Fruit fly (Drosophila melanogaster) whole organism, embryonic: ENCODE results near the gene CG14696.

ENCODE experiments used
- Aef1 ChIP-seq: fragments of 200-800 bp; sonication (Bioruptor generic); IDR thresholded peaks from 3 replicates; pipeline ENCODE4 v1.3.6; 2022; ENCODE audit warnings: missing biosample characterization, missing genetic modification characterization
- Antp ChIP-seq: fragments of 200-800 bp; sonication (Bioruptor generic); optimal IDR thresholded peaks from 3 replicates; lab custom pipeline; 2016; ENCODE audit warnings: missing biosample characterization, missing genetic modification characterization
- Atf6 ChIP-seq: fragments of 200-800 bp; sonication (Bioruptor generic); IDR thresholded peaks from 2 replicates; pipeline ENCODE4 v1.3.6; 2022; ENCODE audit warnings: missing biosample characterization, missing genetic modification characterization
- CG11247 ChIP-seq: fragments of 200-800 bp; sonication (Bioruptor generic); IDR thresholded peaks from 2 replicates; pipeline ENCODE4 v1.3.6; 2022; ENCODE audit warnings: missing biosample characterization, missing genetic modification characterization
- CG13894 ChIP-seq: fragments of 200-800 bp; sonication (Bioruptor generic); optimal IDR thresholded peaks from 3 replicates; lab custom pipeline; 2018; ENCODE audit warnings: missing biosample characterization, mild to moderate bottlenecking, missing genetic modification characterization, moderate library complexity
- CG17359 ChIP-seq: fragments of 200-800 bp; sonication (Bioruptor generic); optimal IDR thresholded peaks from 3 replicates; lab custom pipeline; 2018; ENCODE audit warnings: missing biosample characterization, mild to moderate bottlenecking, missing genetic modification characterization, moderate library complexity
- CG17361 ChIP-seq: fragments of 200-800 bp; sonication (Bioruptor generic); IDR thresholded peaks from 3 replicates; pipeline ENCODE4 v1.3.6; 2022; ENCODE audit warnings: missing biosample characterization, missing genetic modification characterization
- CG17612 ChIP-seq: fragments of 200-800 bp; sonication (Bioruptor generic); IDR thresholded peaks from 2 replicates; pipeline ENCODE4 v1.3.6; 2022; ENCODE audit warnings: missing biosample characterization, missing genetic modification characterization
- CG1832 ChIP-seq: fragments of 200-800 bp; sonication (Bioruptor generic); optimal IDR thresholded peaks from 2 replicates; lab custom pipeline; 2017; ENCODE audit warnings: missing biosample characterization, mild to moderate bottlenecking, missing genetic modification characterization, inconsistent platforms
- CG18619 ChIP-seq: fragments of 200-800 bp; sonication (Bioruptor generic); optimal IDR thresholded peaks from 3 replicates; lab custom pipeline; 2017; ENCODE audit warnings: missing biosample characterization, mild to moderate bottlenecking, missing genetic modification characterization
- CG32767 ChIP-seq: fragments of 200-800 bp; sonication (Bioruptor generic); IDR thresholded peaks from 2 replicates; pipeline ENCODE4 v1.3.6; 2022; ENCODE audit warnings: missing biosample characterization, missing genetic modification characterization
- CG34376 ChIP-seq: fragments of 200-800 bp; sonication (Bioruptor generic); optimal IDR thresholded peaks from 2 replicates; lab custom pipeline; 2018; ENCODE audit warnings: missing biosample characterization, mild to moderate bottlenecking, missing genetic modification characterization
- CG3838 ChIP-seq: fragments of 200-800 bp; sonication (Bioruptor generic); optimal IDR thresholded peaks from 3 replicates; lab custom pipeline; 2016; ENCODE audit warnings: missing biosample characterization, missing genetic modification characterization
- CG6272 ChIP-seq: fragments of 200-800 bp; sonication (Bioruptor generic); IDR thresholded peaks from 2 replicates; pipeline ENCODE4 v1.3.6; 2022; ENCODE audit warnings: missing biosample characterization, missing genetic modification characterization
- CG7357 ChIP-seq: fragments of 200-800 bp; sonication (Bioruptor generic); IDR thresholded peaks from 3 replicates; pipeline ENCODE4 v1.3.6; 2022; ENCODE audit warnings: missing biosample characterization, missing genetic modification characterization
- CG7786 ChIP-seq: fragments of 200-800 bp; sonication (Bioruptor generic); optimal IDR thresholded peaks from 2 replicates; lab custom pipeline; 2016; ENCODE audit warnings: missing biosample characterization, missing genetic modification characterization
- CG9609 ChIP-seq: fragments of 200-800 bp; sonication (Bioruptor generic); optimal IDR thresholded peaks from 3 replicates; lab custom pipeline; 2016; ENCODE audit warnings: missing biosample characterization, missing genetic modification characterization
- Dip3 ChIP-seq: fragments of 200-800 bp; sonication (Bioruptor generic); optimal IDR thresholded peaks from 3 replicates; lab custom pipeline; 2016; ENCODE audit warnings: missing biosample characterization, missing genetic modification characterization
- Ets65A ChIP-seq: fragments of 200-800 bp; sonication (Bioruptor generic); peaks from one replicate; lab custom pipeline; 2016; ENCODE audit warnings: missing biosample characterization, missing genetic modification characterization
- HLH3B ChIP-seq: fragments of 200-800 bp; sonication (Bioruptor generic); IDR thresholded peaks from 2 replicates; pipeline ENCODE4 v1.3.6; 2022; ENCODE audit warnings: missing biosample characterization, missing genetic modification characterization
- HLHmδ ChIP-seq: fragments of 200-800 bp; sonication (Bioruptor generic); optimal IDR thresholded peaks from 2 replicates; lab custom pipeline; 2018; ENCODE audit warnings: missing biosample characterization, mild to moderate bottlenecking, missing genetic modification characterization, moderate library complexity
- Kr ChIP-seq: fragments of 200-800 bp; sonication (Bioruptor generic); optimal IDR thresholded peaks from 2 replicates; lab custom pipeline; 2017; ENCODE audit warnings: missing biosample characterization, mild to moderate bottlenecking, missing genetic modification characterization
- Lim3 ChIP-seq: fragments of 200-800 bp; sonication (Bioruptor generic); IDR thresholded peaks from 2 replicates; pipeline ENCODE4 v1.3.6; 2022; ENCODE audit warnings: missing biosample characterization, missing genetic modification characterization
- Med ChIP-seq: fragments of 200-800 bp; sonication (Bioruptor generic); peaks from one replicate; lab custom pipeline; 2016; ENCODE audit warnings: missing biosample characterization, missing genetic modification characterization, mild to moderate bottlenecking, inconsistent platforms, moderate library complexity
- Meics ChIP-seq: fragments of 200-800 bp; sonication (Bioruptor generic); optimal IDR thresholded peaks from 2 replicates; lab custom pipeline; 2017; ENCODE audit warnings: missing biosample characterization, mild to moderate bottlenecking, missing genetic modification characterization
- NC2β ChIP-seq: fragments of 200-800 bp; sonication (Bioruptor generic); optimal IDR thresholded peaks from 2 replicates; lab custom pipeline; 2016; ENCODE audit warnings: missing biosample characterization, missing genetic modification characterization
- Neu2 ChIP-seq: fragments of 200-800 bp; sonication (Bioruptor generic); optimal IDR thresholded peaks from 3 replicates; lab custom pipeline; 2016; ENCODE audit warnings: missing biosample characterization, missing genetic modification characterization, borderline replicate concordance
- Optix ChIP-seq: fragments of 200-800 bp; sonication (Bioruptor generic); IDR thresholded peaks from 3 replicates; pipeline ENCODE4 v1.3.6; 2022; ENCODE audit warnings: missing biosample characterization, missing genetic modification characterization
- Ravus ChIP-seq: fragments of 200-800 bp; sonication (Bioruptor generic); IDR thresholded peaks from 2 replicates; pipeline ENCODE4 v1.3.6; 2022; ENCODE audit warnings: missing biosample characterization, missing genetic modification characterization
- Trl ChIP-seq, 3 experiments: fragments of >200 bp in 2 of 3; fragments of 200-800 bp in 1 of 3; sonication (Bioruptor generic) in 1 of 3; optimal IDR thresholded peaks; 2 replicates in 1 of 3; 3 replicates in 2 of 3; lab custom pipeline; 2016 to 2017; ENCODE audit warnings: missing biosample characterization in 1 of 3, missing genetic modification characterization in 1 of 3
- btn ChIP-seq: fragments of 200-800 bp; sonication (Bioruptor generic); optimal IDR thresholded peaks from 2 replicates; lab custom pipeline; 2016; ENCODE audit warnings: missing biosample characterization, missing genetic modification characterization
- chinmo ChIP-seq: fragments of 200-800 bp; sonication (Bioruptor generic); IDR thresholded peaks from 4 replicates; pipeline ENCODE4 v1.3.6; 2022; ENCODE audit warnings: missing biosample characterization, missing genetic modification characterization; ENCODE audit not compliant: partially characterized antibody
- da ChIP-seq: fragments of 200-800 bp; sonication (Bioruptor generic); optimal IDR thresholded peaks from 2 replicates; lab custom pipeline; 2016; ENCODE audit warnings: missing biosample characterization, missing genetic modification characterization
- fd3F ChIP-seq: fragments of 200-800 bp; sonication (Bioruptor generic); optimal IDR thresholded peaks from 2 replicates; lab custom pipeline; 2018; ENCODE audit warnings: missing biosample characterization, mild to moderate bottlenecking, missing genetic modification characterization, moderate library complexity
- grau ChIP-seq: fragments of 200-800 bp; optimal IDR thresholded peaks from 3 replicates; lab custom pipeline; 2019; ENCODE audit warnings: missing biosample characterization, mild to moderate bottlenecking, missing genetic modification characterization, moderate library complexity
- hb ChIP-seq: fragments of 200-800 bp; sonication (Bioruptor generic); IDR thresholded peaks from 3 replicates; pipeline ENCODE4 v1.3.6; 2022; ENCODE audit warnings: missing biosample characterization, missing genetic modification characterization; ENCODE audit not compliant: partially characterized antibody
- jumu ChIP-seq: fragments of 200-800 bp; sonication (Bioruptor generic); optimal IDR thresholded peaks from 3 replicates; lab custom pipeline; 2016; ENCODE audit warnings: missing biosample characterization, missing genetic modification characterization
- kni ChIP-seq: fragments of 200-800 bp; sonication (Bioruptor generic); optimal IDR thresholded peaks from 3 replicates; lab custom pipeline; 2017; ENCODE audit warnings: mild to moderate bottlenecking, missing biosample characterization, missing genetic modification reagents, missing genetic modification characterization
- lmd ChIP-seq: fragments of 200-800 bp; sonication (Bioruptor generic); IDR thresholded peaks from 2 replicates; pipeline ENCODE4 v1.3.6; 2022; ENCODE audit warnings: missing biosample characterization, missing genetic modification characterization
- onecut ChIP-seq: fragments of 200-800 bp; sonication (Bioruptor generic); IDR thresholded peaks from 2 replicates; pipeline ENCODE4 v1.3.6; 2022; ENCODE audit warnings: missing biosample characterization, missing genetic modification characterization
- ro ChIP-seq: fragments of 200-800 bp; sonication (Bioruptor generic); IDR thresholded peaks from 2 replicates; pipeline ENCODE4 v1.3.6; 2022; ENCODE audit warnings: missing biosample characterization, missing genetic modification characterization
- stc ChIP-seq: fragments of 200-800 bp; sonication (Bioruptor generic); IDR thresholded peaks from 2 replicates; pipeline ENCODE4 v1.3.6; 2022; ENCODE audit warnings: missing biosample characterization, missing genetic modification characterization
- vvl ChIP-seq: fragments of 200-800 bp; sonication (Bioruptor generic); IDR thresholded peaks from 2 replicates; pipeline ENCODE4 v1.3.6; 2022; ENCODE audit warnings: missing biosample characterization, missing genetic modification characterization
- wdn ChIP-seq: fragments of 200-800 bp; sonication (Bioruptor generic); IDR thresholded peaks from 2 replicates; pipeline ENCODE4 v1.3.6; 2022; ENCODE audit warnings: missing biosample characterization, missing genetic modification characterization

The CG14696 gene

DNA sequence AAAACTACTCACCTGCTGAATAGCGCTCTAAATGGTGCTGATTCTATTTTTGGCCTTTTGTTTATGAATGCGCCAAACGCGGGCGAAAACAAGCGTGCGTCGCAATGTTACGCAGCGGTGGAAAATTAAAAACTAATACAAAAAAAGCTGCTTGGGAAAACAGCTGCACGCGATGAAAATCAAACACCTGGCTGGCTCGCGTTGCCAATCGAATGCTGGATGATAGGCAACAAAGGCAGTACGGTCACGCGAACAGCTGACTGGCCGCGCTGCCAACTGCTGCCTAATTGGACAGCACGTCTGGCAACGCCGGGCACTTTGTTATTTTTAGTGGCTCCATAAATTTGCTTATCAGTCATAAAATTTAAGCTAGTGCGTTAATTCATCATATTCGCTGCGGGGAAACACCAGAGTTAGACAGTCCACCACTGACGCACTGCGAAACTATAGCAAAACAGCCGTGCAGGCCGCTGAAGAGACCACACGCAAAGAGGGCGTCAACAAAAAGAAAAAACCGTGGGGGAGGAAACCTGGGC lies 16.3 kb downstream of the CG14696 start, which contains the start of the genes SelR and Tsp86D (continued):
- TF ChIP-seq HLHmδ (GFP tag; lab: Kevin White, UChicago) (peak; percentile 78), grau (peak; percentile 32), btn (GFP tag; lab: Kevin White, UChicago) (no peak), Kr (GFP tag; lab: Kevin White, UChicago) (no peak), CG34376 (GFP tag; lab: Kevin White, UChicago) (peak; percentile 89), Aef1 (GFP tag; lab: Robert Waterston, UW) (no peak), fd3F (GFP tag; lab: Kevin White, UChicago) (no peak), wdn (no peak), stc (GFP tag; lab: Robert Waterston, UW) (no peak), Dip3 (GFP tag; lab: Kevin White, UChicago) (no peak)

DNA sequence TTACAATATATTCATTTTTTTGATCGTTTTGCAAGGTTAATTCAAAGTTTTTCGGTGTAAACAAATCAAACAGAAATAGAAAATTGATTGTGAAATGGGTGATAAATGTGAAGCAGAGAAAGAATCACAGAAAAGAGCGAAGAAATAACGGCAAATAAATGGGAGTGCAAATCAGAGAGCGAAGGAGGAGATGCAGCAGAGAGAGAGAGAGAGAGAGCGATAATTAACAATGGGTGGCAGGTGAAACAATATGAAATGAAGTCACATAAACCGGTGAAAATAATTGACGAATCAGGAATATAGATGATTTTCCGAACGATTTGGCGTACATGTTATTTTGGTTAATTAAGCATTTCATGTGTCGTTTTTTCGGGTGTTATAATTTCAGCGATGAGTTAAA lies 20.8 kb downstream of the CG14696 start:
- TF ChIP-seq onecut (GFP tag; lab: Robert Waterston, UW) (no peak), Trl (optimal IDR thresholded peaks at IDR 0.05; lab: Kevin White, UChicago) (peak in 1 of 2 experiments; percentile 59), Trl (GFP tag; optimal IDR thresholded peaks at IDR 0.05; lab: Kevin White, UChicago) (no peak)

DNA sequence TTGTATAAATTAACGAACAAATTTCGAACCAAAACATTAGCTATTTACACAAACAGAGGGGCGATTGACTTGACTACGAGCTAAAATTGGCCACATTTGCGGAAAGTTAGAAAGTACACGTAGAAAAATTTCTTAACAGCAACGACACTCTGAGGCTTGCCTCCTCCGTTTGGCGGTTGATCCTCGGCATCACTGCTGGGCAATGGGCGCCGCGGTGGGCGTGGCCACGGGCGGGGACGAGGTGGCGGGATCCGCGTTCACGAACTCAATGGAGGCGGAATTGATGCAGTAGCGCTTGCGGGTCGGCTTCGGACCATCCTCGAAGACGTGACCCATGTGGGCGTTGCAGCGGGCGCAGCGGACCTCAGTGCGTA lies 21.4 kb downstream of the CG14696 start:
- TF ChIP-seq da (GFP tag; lab: Kevin White, UChicago) = no peak
- TF ChIP-seq CG3838 (GFP tag; lab: Kevin White, UChicago) = no peak
- peak; percentile 17; the same call in 1 of the 2 replicates for TF ChIP-seq HLH3B
- TF ChIP-seq CG7786 = peak; percentile 17
- no peak for TF ChIP-seq ro (GFP tag; lab: Robert Waterston, UW)
- TF ChIP-seq hb = no peak
- TF ChIP-seq CG7357 (GFP tag; lab: Robert Waterston, UW) = no peak
- TF ChIP-seq CG6272 = 0 out of 2 replicates have a peak, but pooled peaks have one; percentile 8
- TF ChIP-seq Neu2 (GFP tag; lab: Kevin White, UChicago) = peak; percentile 37
- no peak for TF ChIP-seq Trl (optimal IDR thresholded peaks at IDR 0.05; lab: Kevin White, UChicago)
- peak; percentile 46 for TF ChIP-seq Trl (GFP tag; optimal IDR thresholded peaks at IDR 0.05; lab: Kevin White, UChicago)
- TF ChIP-seq CG11247 (GFP tag; lab: Robert Waterston, UW) = no peak
- no peak for TF ChIP-seq CG17359
- no peak for TF ChIP-seq kni (GFP tag; lab: Kevin White, UChicago)
- TF ChIP-seq Meics (GFP tag; lab: Kevin White, UChicago) = peak; percentile 1
- TF ChIP-seq Ravus (GFP tag; lab: Robert Waterston, UW) = no peak
- no peak for TF ChIP-seq chinmo (GFP tag; lab: Robert Waterston, UW)
- TF ChIP-seq vvl = no peak
- TF ChIP-seq Antp (GFP tag; lab: Kevin White, UChicago) = peak; percentile 6
- no peak for TF ChIP-seq Atf6
- TF ChIP-seq lmd = peak; percentile 28; the same call in 1 of the 2 replicates
- no peak for TF ChIP-seq NC2β (GFP tag; lab: Kevin White, UChicago)
- no peak for TF ChIP-seq Lim3 (GFP tag; lab: Robert Waterston, UW)
- TF ChIP-seq CG18619 (GFP tag; lab: Kevin White, UChicago) = peak; percentile 3
- no peak for TF ChIP-seq CG13894
- TF ChIP-seq CG1832 (GFP tag; lab: Kevin White, UChicago) = no peak
- TF ChIP-seq CG9609 (GFP tag; lab: Kevin White, UChicago) = peak; percentile 20
- 0 out of 3 replicates have a peak, but pooled peaks have one; percentile 32 for TF ChIP-seq Optix
- TF ChIP-seq Med (GFP tag; lab: Kevin White, UChicago) = peak; percentile 78
- TF ChIP-seq CG17361 (GFP tag; lab: Robert Waterston, UW) = 0 out of 3 replicates have a peak, but pooled peaks have one; percentile 10
- TF ChIP-seq Ets65A (GFP tag; lab: Kevin White, UChicago) = peak; percentile 82
- no peak for TF ChIP-seq jumu (GFP tag; lab: Kevin White, UChicago)
- no peak for TF ChIP-seq CG32767 (GFP tag; lab: Robert Waterston, UW)
- no peak for TF ChIP-seq CG17612 (GFP tag; lab: Robert Waterston, UW)
